Worm (Caenorhabditis elegans) whole organism, L3 larva: Measurements from ENCODE around the gene prx-14.
A peak's percentile ranks its signal among the peaks of the same experiment; 100 is the strongest.

Source experiments
- R02D3.7 ChIP-seq: fragments of 150-350 bp; optimal IDR thresholded peaks from 2 replicates; lab custom pipeline; 2014; ENCODE audit warnings: missing biosample characterization, missing genetic modification characterization
- ZK546.5 ChIP-seq: sonication (generic microtip); optimal IDR thresholded peaks from 2 replicates; lab custom pipeline; 2017; ENCODE audit warnings: missing biosample characterization, missing genetic modification characterization
- aly-2 ChIP-seq: fragments of 150-350 bp; optimal IDR thresholded peaks from 2 replicates; lab custom pipeline; 2014; ENCODE audit warnings: missing biosample characterization, missing genetic modification characterization
- ama-1 ChIP-seq: fragments of 150-350 bp; optimal IDR thresholded peaks from 2 replicates; lab custom pipeline; 2018
- ceh-16 ChIP-seq: sonication (generic microtip); optimal IDR thresholded peaks from 2 replicates; lab custom pipeline; 2017; ENCODE audit warnings: missing biosample characterization, missing genetic modification characterization
- ceh-28 ChIP-seq: fragments of 150-350 bp; optimal IDR thresholded peaks from 2 replicates; lab custom pipeline; 2014; ENCODE audit warnings: missing biosample characterization, missing genetic modification reagents, missing genetic modification characterization
- ceh-82 ChIP-seq: fragments of 150-350 bp; optimal IDR thresholded peaks from 2 replicates; lab custom pipeline; 2014; ENCODE audit warnings: missing biosample characterization, missing genetic modification characterization
- ceh-9 ChIP-seq: sonication (generic microtip); optimal IDR thresholded peaks from 2 replicates; lab custom pipeline; 2018; ENCODE audit warnings: missing biosample characterization, missing genetic modification characterization
- daf-12 ChIP-seq: fragments of 150-350 bp; optimal IDR thresholded peaks from 2 replicates; lab custom pipeline; 2014; ENCODE audit warnings: missing biosample characterization, missing genetic modification reagents, missing genetic modification characterization
- egl-27 ChIP-seq: sonication (generic microtip); optimal IDR thresholded peaks from 4 replicates; lab custom pipeline; 2017; ENCODE audit warnings: missing biosample characterization, missing genetic modification reagents, missing genetic modification characterization
- elt-1 ChIP-seq: fragments of 150-350 bp; optimal IDR thresholded peaks from 2 replicates; lab custom pipeline; 2014; ENCODE audit warnings: missing biosample characterization, missing genetic modification characterization
- elt-2 ChIP-seq: sonication (generic microtip); optimal IDR thresholded peaks from 2 replicates; lab custom pipeline; 2016; ENCODE audit warnings: missing genetic modification reagents, mild to moderate bottlenecking, missing genetic modification characterization, missing compliant biosample characterization
- elt-3 ChIP-seq, 3 experiments: fragments of 150-350 bp in 1 of 3; sonication (generic microtip) in 2 of 3; optimal IDR thresholded peaks; 2 replicates in 2 of 3; 4 replicates in 1 of 3; lab custom pipeline; 2014 to 2017; ENCODE audit warnings: missing biosample characterization in 3 of 3, missing genetic modification characterization in 3 of 3
- eor-1 ChIP-seq, 2 experiments: fragments of 150-350 bp; optimal IDR thresholded peaks; 2 replicates each; lab custom pipeline; 2014 to 2018; ENCODE audit warnings: missing biosample characterization in 2 of 2, missing genetic modification characterization in 2 of 2
- fkh-10 ChIP-seq: sonication (generic microtip); optimal IDR thresholded peaks from 2 replicates; lab custom pipeline; 2017; ENCODE audit warnings: missing biosample characterization, missing genetic modification reagents, missing genetic modification characterization
- fkh-2 ChIP-seq: fragments of 150-350 bp; optimal IDR thresholded peaks from 2 replicates; lab custom pipeline; 2014; ENCODE audit warnings: missing biosample characterization, missing genetic modification reagents, missing genetic modification characterization
- fos-1 ChIP-seq: fragments of 150-350 bp; optimal IDR thresholded peaks from 2 replicates; lab custom pipeline; 2014; ENCODE audit warnings: missing biosample characterization, missing genetic modification characterization
- hmg-11 ChIP-seq: sonication (generic microtip); optimal IDR thresholded peaks from 2 replicates; lab custom pipeline; 2016; ENCODE audit warnings: missing genetic modification characterization, missing compliant biosample characterization
- jun-1 ChIP-seq: fragments of 150-350 bp; optimal IDR thresholded peaks from 2 replicates; lab custom pipeline; 2014; ENCODE audit warnings: missing biosample characterization, missing genetic modification reagents, missing genetic modification characterization
- lin-15B ChIP-seq: fragments of 150-350 bp; optimal IDR thresholded peaks from 2 replicates; lab custom pipeline; 2014; ENCODE audit warnings: missing biosample characterization, missing genetic modification characterization
- lin-39 ChIP-seq: fragments of 150-350 bp; optimal IDR thresholded peaks from 2 replicates; lab custom pipeline; 2018; ENCODE audit warnings: missing biosample characterization, missing genetic modification reagents, missing genetic modification characterization
- lsy-12 ChIP-seq: sonication (generic microtip); optimal IDR thresholded peaks from 2 replicates; lab custom pipeline; 2016; ENCODE audit warnings: mild to moderate bottlenecking, missing genetic modification characterization, missing compliant biosample characterization
- mdl-1 ChIP-seq: fragments of 150-350 bp; optimal IDR thresholded peaks from 2 replicates; lab custom pipeline; 2014; ENCODE audit warnings: missing biosample characterization, missing genetic modification characterization
- mml-1 ChIP-seq: fragments of 150-350 bp; sonication (generic microtip); optimal IDR thresholded peaks from 3 replicates; lab custom pipeline; 2014; ENCODE audit warnings: missing biosample characterization, missing genetic modification characterization
- nfya-1 ChIP-seq: sonication (generic microtip); optimal IDR thresholded peaks from 2 replicates; lab custom pipeline; 2017; ENCODE audit warnings: missing genetic modification characterization, mild to moderate bottlenecking, missing compliant biosample characterization, antibody characterized with exemption, moderate library complexity; ENCODE audit not compliant: insufficient read depth
- nhr-11 ChIP-seq: fragments of 150-350 bp; optimal IDR thresholded peaks from 2 replicates; lab custom pipeline; 2014; ENCODE audit warnings: missing biosample characterization, missing genetic modification characterization
- nhr-12 ChIP-seq: fragments of 150-350 bp; optimal IDR thresholded peaks from 2 replicates; lab custom pipeline; 2014; ENCODE audit warnings: missing biosample characterization, missing genetic modification characterization
- nhr-23 ChIP-seq: fragments of 150-350 bp; optimal IDR thresholded peaks from 2 replicates; lab custom pipeline; 2014; ENCODE audit warnings: missing biosample characterization, missing genetic modification reagents, missing genetic modification characterization
- nhr-25 ChIP-seq: sonication (generic microtip); optimal IDR thresholded peaks from 2 replicates; lab custom pipeline; 2017; ENCODE audit warnings: missing biosample characterization, missing genetic modification characterization
- nhr-28 ChIP-seq: fragments of 150-350 bp; optimal IDR thresholded peaks from 2 replicates; lab custom pipeline; 2014; ENCODE audit warnings: missing biosample characterization, missing genetic modification characterization
- nhr-43 ChIP-seq: sonication (generic microtip); optimal IDR thresholded peaks from 2 replicates; lab custom pipeline; 2016; ENCODE audit warnings: mild to moderate bottlenecking, missing genetic modification characterization, missing compliant biosample characterization; ENCODE audit not compliant: poor library complexity, severe bottlenecking
- nhr-67 ChIP-seq: fragments of 150-350 bp; optimal IDR thresholded peaks from 2 replicates; lab custom pipeline; 2014; ENCODE audit warnings: missing biosample characterization, missing genetic modification characterization
- nhr-76 ChIP-seq: fragments of 150-350 bp; sonication (generic microtip); optimal IDR thresholded peaks from 5 replicates; lab custom pipeline; 2014; ENCODE audit warnings: missing biosample characterization, missing genetic modification characterization
- nhr-77 ChIP-seq: fragments of 150-350 bp; optimal IDR thresholded peaks from 2 replicates; lab custom pipeline; 2014; ENCODE audit warnings: missing biosample characterization, missing genetic modification characterization
- pha-4 ChIP-seq: fragments of 150-350 bp; optimal IDR thresholded peaks from 2 replicates; lab custom pipeline; 2014; ENCODE audit warnings: missing biosample characterization, missing genetic modification reagents, missing genetic modification characterization
- pqm-1 ChIP-seq: fragments of 150-350 bp; optimal IDR thresholded peaks from 2 replicates; lab custom pipeline; 2017; ENCODE audit warnings: missing biosample characterization, missing genetic modification characterization, inconsistent platforms
- sea-2 ChIP-seq: fragments of 150-350 bp; sonication (generic microtip); optimal IDR thresholded peaks from 4 replicates; lab custom pipeline; 2014; ENCODE audit warnings: missing biosample characterization, missing genetic modification reagents, missing genetic modification characterization
- snpc-4 ChIP-seq: fragments of 150-350 bp; optimal IDR thresholded peaks from 2 replicates; lab custom pipeline; 2014; ENCODE audit warnings: missing biosample characterization, missing genetic modification characterization
- tbx-2 ChIP-seq: sonication (generic microtip); optimal IDR thresholded peaks from 2 replicates; lab custom pipeline; 2016; ENCODE audit warnings: mild to moderate bottlenecking, missing genetic modification characterization, missing compliant biosample characterization
- unc-39 ChIP-seq: sonication (generic microtip); optimal IDR thresholded peaks from 4 replicates; lab custom pipeline; 2017; ENCODE audit warnings: missing biosample characterization, missing genetic modification characterization
- unc-62 ChIP-seq: fragments of 150-350 bp; sonication (generic microtip); optimal IDR thresholded peaks from 4 replicates; lab custom pipeline; 2014; ENCODE audit warnings: missing biosample characterization, missing genetic modification reagents, missing genetic modification characterization
- zag-1 ChIP-seq: fragments of 150-350 bp; optimal IDR thresholded peaks from 2 replicates; lab custom pipeline; 2014; ENCODE audit warnings: missing biosample characterization, missing genetic modification characterization
- ztf-4 ChIP-seq: fragments of 150-350 bp; optimal IDR thresholded peaks from 2 replicates; lab custom pipeline; 2014; ENCODE audit warnings: missing biosample characterization, missing genetic modification characterization

The prx-14 gene

ce11 chrIV:11146492-11146891 is 36.4 kb upstream of the prx-14 start:
- no peak for TF ChIP-seq pha-4 (tag; lab: Kevin White, UChicago)
- no peak for TF ChIP-seq ama-1 (lab: Kevin White, UChicago)
- no peak for TF ChIP-seq unc-39 (tag; lab: Kevin White, UChicago)
- TF ChIP-seq lsy-12 (tag; lab: Kevin White, UChicago): no peak
- TF ChIP-seq ceh-82 (tag; lab: Kevin White, UChicago): no peak
- no peak for TF ChIP-seq ceh-28 (tag; lab: Kevin White, UChicago)
- no peak for TF ChIP-seq nfya-1 (tag; lab: Kevin White, UChicago)
- no peak for TF ChIP-seq ceh-16 (tag; lab: Kevin White, UChicago)
- no peak for TF ChIP-seq R02D3.7
- no peak for TF ChIP-seq jun-1 (tag; lab: Kevin White, UChicago)
- TF ChIP-seq nhr-43: no peak
- no peak for TF ChIP-seq eor-1 (tag; optimal IDR thresholded peaks at IDR 0.05; lab: Kevin White, UChicago)
- no peak for TF ChIP-seq nhr-11

DNA sequence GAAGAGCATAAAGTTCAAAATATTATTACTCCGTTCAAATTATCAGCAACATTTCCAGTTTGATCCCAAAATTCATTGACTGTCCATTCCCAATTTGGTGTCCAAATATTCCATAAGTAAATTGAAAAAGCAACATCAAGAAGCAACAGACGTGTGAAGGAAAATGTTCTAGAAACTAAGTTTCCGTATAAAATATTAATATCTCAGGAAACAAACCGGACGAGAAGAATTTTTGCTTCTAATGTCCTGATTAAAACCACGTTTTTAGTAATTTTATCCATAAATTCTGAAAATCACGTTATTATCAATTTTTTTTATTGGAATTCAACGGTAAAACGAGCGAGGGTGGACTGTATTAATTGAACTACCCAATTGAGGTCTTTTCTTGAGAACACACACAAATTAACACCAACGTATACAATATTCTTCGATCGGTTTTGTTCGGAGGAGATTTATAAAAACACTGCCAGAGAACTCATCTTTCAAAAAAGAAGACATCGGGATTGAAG is 35.9 kb upstream of the prx-14 start, which contains the start of gene pigq-1:
Gene pigq-1 (minus strand): TSS at position 286 of the 509 bp plus-strand sequence.
- no peak for TF ChIP-seq eor-1 (tag; optimal IDR thresholded peaks at IDR 0.05; lab: Kevin White, UChicago)
- TF ChIP-seq mml-1: no peak
- TF ChIP-seq tbx-2: peak; percentile 49
- TF ChIP-seq nhr-25 (tag; lab: Kevin White, UChicago): no peak
- no peak for TF ChIP-seq daf-12 (tag; lab: Kevin White, UChicago)
- TF ChIP-seq nhr-28: no peak
- peak; percentile 16 for TF ChIP-seq ceh-28 (tag; lab: Kevin White, UChicago)
- peak; percentile 16 for TF ChIP-seq nhr-23
- no peak for TF ChIP-seq jun-1 (tag; lab: Kevin White, UChicago)
- TF ChIP-seq ceh-16 (tag; lab: Kevin White, UChicago): peak; percentile 10
- no peak for TF ChIP-seq elt-3 (tag; optimal IDR thresholded peaks at IDR 0.05; lab: Kevin White, UChicago)
- no peak for TF ChIP-seq fkh-2 (tag; lab: Kevin White, UChicago)
- TF ChIP-seq aly-2 (tag; lab: Kevin White, UChicago): peak; percentile 20
- peak; percentile 17 for TF ChIP-seq elt-1
- TF ChIP-seq nhr-76: no peak
- no peak for TF ChIP-seq sea-2
- TF ChIP-seq zag-1 (tag; lab: Kevin White, UChicago): peak; percentile 62
- TF ChIP-seq pha-4 (tag; lab: Kevin White, UChicago): peak; percentile 25
- TF ChIP-seq ama-1 (lab: Kevin White, UChicago): peak; percentile 61
- TF ChIP-seq ceh-9: no peak
- peak; percentile 65 for TF ChIP-seq lsy-12 (tag; lab: Kevin White, UChicago)
- peak; percentile 49 for TF ChIP-seq R02D3.7
- peak; percentile 67 for TF ChIP-seq nhr-43
- no peak for TF ChIP-seq egl-27
- no peak for TF ChIP-seq nhr-11
- peak; percentile 46 for TF ChIP-seq ZK546.5 (tag; lab: Kevin White, UChicago)
- no peak for TF ChIP-seq fos-1 (tag; lab: Kevin White, UChicago)
- TF ChIP-seq unc-62 (GFP tag; lab: Kevin White, UChicago): no peak
- TF ChIP-seq nhr-12 (tag; lab: Kevin White, UChicago): peak; percentile 17
- no peak for TF ChIP-seq lin-15B (tag; lab: Kevin White, UChicago)
- peak; percentile 19 for TF ChIP-seq elt-2 (tag; lab: Kevin White, UChicago)
- no peak for TF ChIP-seq unc-39 (tag; lab: Kevin White, UChicago)

- TF ChIP-seq lin-15B (tag; lab: Kevin White, UChicago) (no peak), sea-2 (no peak), mdl-1 (tag; lab: Kevin White, UChicago) (no peak), nhr-76 (no peak), ceh-82 (tag; lab: Kevin White, UChicago) (no peak), egl-27 (no peak), fkh-10 (no peak), jun-1 (tag; lab: Kevin White, UChicago) (no peak), snpc-4 (tag; lab: Kevin White, UChicago) (no peak), lin-39 (tag; lab: Kevin White, UChicago) (no peak), elt-3 (tag; optimal IDR thresholded peaks at IDR 0.05; lab: Kevin White, UChicago) (no peak), nhr-11 (no peak), aly-2 (tag; lab: Kevin White, UChicago) (no peak), nhr-67 (tag; lab: Kevin White, UChicago) (no peak), nhr-12 (tag; lab: Kevin White, UChicago) (no peak), ceh-16 (tag; lab: Kevin White, UChicago) (no peak), elt-1 (no peak), fkh-2 (tag; lab: Kevin White, UChicago) (no peak), nhr-43 (peak; percentile 20), lsy-12 (tag; lab: Kevin White, UChicago) (no peak), pqm-1 (tag; lab: Kevin White, UChicago) (peak; percentile 45), nhr-23 (no peak), R02D3.7 (no peak), elt-2 (tag; lab: Kevin White, UChicago) (peak; percentile 25), hmg-11 (no peak), fos-1 (tag; lab: Kevin White, UChicago) (no peak), unc-39 (tag; lab: Kevin White, UChicago) (no peak), ztf-4 (tag; lab: Kevin White, UChicago) (no peak), ZK546.5 (tag; lab: Kevin White, UChicago) (no peak), nhr-28 (no peak), ama-1 (lab: Kevin White, UChicago) (peak; percentile 58), unc-62 (GFP tag; lab: Kevin White, UChicago) (no peak), pha-4 (tag; lab: Kevin White, UChicago) (peak; percentile 11), nhr-25 (tag; lab: Kevin White, UChicago) (no peak), tbx-2 (no peak), nhr-77 (no peak), eor-1 (tag; optimal IDR thresholded peaks at IDR 0.05; lab: Kevin White, UChicago) (no peak), ceh-9 (no peak)
Observed at ce11 chrIV:11148788-11149366, 34.1 kb upstream of the prx-14 start.
